Fruit fly (Drosophila melanogaster) whole organism, embryonic: ENCODE measurements around the gene Jon25Bi.

Experiments used
- CG10267 ChIP-seq: fragments of 200-800 bp; sonication (Bioruptor generic); optimal IDR thresholded peaks from 2 replicates; lab custom pipeline; 2018; ENCODE audit warnings: missing biosample characterization, mild to moderate bottlenecking, missing genetic modification characterization, moderate library complexity
- CG11696 ChIP-seq: fragments of 200-800 bp; sonication (Bioruptor generic); IDR thresholded peaks from 2 replicates; pipeline ENCODE4 v1.3.6; 2022; ENCODE audit warnings: missing biosample characterization, missing genetic modification characterization
- CG12942 ChIP-seq: fragments of 200-800 bp; sonication (Bioruptor generic); optimal IDR thresholded peaks from 3 replicates; lab custom pipeline; 2016; ENCODE audit warnings: missing biosample characterization, missing genetic modification characterization
- CG13624 ChIP-seq: fragments of 200-800 bp; sonication (Bioruptor generic); optimal IDR thresholded peaks from 2 replicates; lab custom pipeline; 2016; ENCODE audit warnings: missing biosample characterization, missing genetic modification characterization
- CG1647 ChIP-seq: fragments of 200-800 bp; sonication (Bioruptor generic); optimal IDR thresholded peaks from 3 replicates; lab custom pipeline; 2016; ENCODE audit warnings: missing biosample characterization, missing genetic modification characterization
- CG16815 ChIP-seq: fragments of 200-800 bp; sonication (Bioruptor generic); optimal IDR thresholded peaks from 3 replicates; lab custom pipeline; 2017; ENCODE audit warnings: missing biosample characterization, mild to moderate bottlenecking, missing genetic modification characterization
- CG18764 ChIP-seq: fragments of 200-800 bp; sonication (Bioruptor generic); optimal IDR thresholded peaks from 3 replicates; lab custom pipeline; 2016; ENCODE audit warnings: missing biosample characterization, missing genetic modification characterization
- CG2199 ChIP-seq: fragments of 200-800 bp; sonication (Bioruptor generic); IDR thresholded peaks from 3 replicates; pipeline ENCODE4 v1.3.6; 2022; ENCODE audit warnings: missing biosample characterization, missing genetic modification characterization
- CG30403 ChIP-seq: fragments of 200-800 bp; sonication (Bioruptor generic); optimal IDR thresholded peaks from 3 replicates; lab custom pipeline; 2016; ENCODE audit warnings: missing biosample characterization, missing genetic modification characterization
- CG31388 ChIP-seq: fragments of 200-800 bp; sonication (Bioruptor generic); optimal IDR thresholded peaks from 2 replicates; lab custom pipeline; 2016; ENCODE audit warnings: missing biosample characterization, missing genetic modification characterization
- CG32772 ChIP-seq: fragments of 200-800 bp; sonication (Bioruptor generic); IDR thresholded peaks from 2 replicates; pipeline ENCODE4 v1.3.6; 2022; ENCODE audit warnings: missing biosample characterization, missing genetic modification characterization
- CG6175 ChIP-seq: fragments of 200-800 bp; sonication (Bioruptor generic); IDR thresholded peaks from 3 replicates; pipeline ENCODE4 v1.3.6; 2022; ENCODE audit warnings: missing biosample characterization, missing genetic modification characterization
- CG6683 ChIP-seq: fragments of 200-800 bp; sonication (Bioruptor generic); optimal IDR thresholded peaks from 2 replicates; lab custom pipeline; 2017; ENCODE audit warnings: missing biosample characterization, mild to moderate bottlenecking, missing genetic modification characterization, missing genetic modification reagents
- CG9609 ChIP-seq: fragments of 200-800 bp; sonication (Bioruptor generic); optimal IDR thresholded peaks from 3 replicates; lab custom pipeline; 2016; ENCODE audit warnings: missing biosample characterization, missing genetic modification characterization
- CG9797 ChIP-seq: fragments of 200-800 bp; sonication (Bioruptor generic); optimal IDR thresholded peaks from 3 replicates; lab custom pipeline; 2018; ENCODE audit warnings: missing biosample characterization, mild to moderate bottlenecking, missing genetic modification characterization
- CoRest ChIP-seq: fragments of 200-800 bp; sonication (Bioruptor generic); optimal IDR thresholded peaks from 3 replicates; lab custom pipeline; 2018; ENCODE audit warnings: missing biosample characterization, mild to moderate bottlenecking, missing genetic modification characterization, moderate library complexity
- CrebB ChIP-seq: fragments of 200-800 bp; sonication (Bioruptor generic); optimal IDR thresholded peaks from 3 replicates; lab custom pipeline; 2018; ENCODE audit warnings: missing biosample characterization, mild to moderate bottlenecking, missing genetic modification characterization
- Doc2 ChIP-seq: fragments of 200-800 bp; sonication (Bioruptor generic); IDR thresholded peaks from 2 replicates; pipeline ENCODE4 v1.3.6; 2022; ENCODE audit warnings: missing biosample characterization, missing genetic modification characterization
- Dref ChIP-seq: fragments of 200-800 bp; sonication (Bioruptor generic); IDR thresholded peaks from 2 replicates; pipeline ENCODE4 v1.3.6; 2022; ENCODE audit warnings: missing biosample characterization, missing genetic modification characterization
- E2f1 ChIP-seq: fragments of 200-800 bp; sonication (Bioruptor generic); IDR thresholded peaks from 2 replicates; pipeline ENCODE4 v1.3.6; 2022; ENCODE audit warnings: missing biosample characterization, missing genetic modification characterization
- Meics ChIP-seq: fragments of 200-800 bp; sonication (Bioruptor generic); optimal IDR thresholded peaks from 2 replicates; lab custom pipeline; 2017; ENCODE audit warnings: missing biosample characterization, mild to moderate bottlenecking, missing genetic modification characterization
- NC2α ChIP-seq: fragments of 200-800 bp; sonication (Bioruptor generic); optimal IDR thresholded peaks from 2 replicates; lab custom pipeline; 2016; ENCODE audit warnings: missing biosample characterization, missing genetic modification characterization
- NFAT ChIP-seq: fragments of 200-800 bp; sonication (Bioruptor generic); IDR thresholded peaks from 2 replicates; pipeline ENCODE4 v1.3.6; 2022; ENCODE audit warnings: missing biosample characterization, missing genetic modification characterization
- Nf-YB ChIP-seq: fragments of 200-800 bp; sonication (Bioruptor generic); optimal IDR thresholded peaks from 3 replicates; lab custom pipeline; 2019; ENCODE audit warnings: missing biosample characterization, mild to moderate bottlenecking, missing genetic modification characterization, moderate library complexity
- NfI ChIP-seq: fragments of 200-800 bp; sonication (Bioruptor generic); optimal IDR thresholded peaks from 3 replicates; lab custom pipeline; 2018; ENCODE audit warnings: missing biosample characterization, mild to moderate bottlenecking, missing genetic modification characterization, moderate library complexity
- Ptx1 ChIP-seq: fragments of 200-800 bp; sonication (Bioruptor generic); IDR thresholded peaks from 2 replicates; pipeline ENCODE4 v1.3.6; 2022; ENCODE audit warnings: missing biosample characterization, missing genetic modification characterization
- Sox102F ChIP-seq: fragments of 200-800 bp; sonication (Bioruptor generic); optimal IDR thresholded peaks from 2 replicates; lab custom pipeline; 2018; ENCODE audit warnings: missing biosample characterization, mild to moderate bottlenecking, missing genetic modification characterization, moderate library complexity
- Spps ChIP-seq: fragments of 200-800 bp; sonication (Bioruptor generic); optimal IDR thresholded peaks from 2 replicates; lab custom pipeline; 2018; ENCODE audit warnings: missing biosample characterization, mild to moderate bottlenecking, missing genetic modification characterization
- YL-1 ChIP-seq: fragments of 200-800 bp; sonication (Bioruptor generic); optimal IDR thresholded peaks from 3 replicates; lab custom pipeline; 2017; ENCODE audit warnings: missing biosample characterization, mild to moderate bottlenecking, missing genetic modification characterization
- ara ChIP-seq: fragments of 200-800 bp; sonication (Bioruptor generic); IDR thresholded peaks from 2 replicates; pipeline ENCODE4 v1.3.6; 2022; ENCODE audit warnings: missing biosample characterization, missing genetic modification characterization
- chm ChIP-seq: fragments of 200-800 bp; sonication (Bioruptor generic); IDR thresholded peaks from 2 replicates; pipeline ENCODE4 v1.3.6; 2022; ENCODE audit warnings: missing biosample characterization, missing genetic modification characterization
- dmrt99B ChIP-seq: fragments of 200-800 bp; sonication (Bioruptor generic); optimal IDR thresholded peaks from 2 replicates; lab custom pipeline; 2018; ENCODE audit warnings: missing biosample characterization, mild to moderate bottlenecking, missing genetic modification characterization, moderate library complexity
- fd102C ChIP-seq: fragments of 200-800 bp; sonication (Bioruptor generic); optimal IDR thresholded peaks from 2 replicates; lab custom pipeline; 2018; ENCODE audit warnings: missing biosample characterization, mild to moderate bottlenecking, missing genetic modification characterization, moderate library complexity
- grn ChIP-seq: fragments of 200-800 bp; sonication (Bioruptor generic); optimal IDR thresholded peaks from 3 replicates; lab custom pipeline; 2017; ENCODE audit warnings: missing biosample characterization, missing genetic modification characterization
- ham ChIP-seq: fragments of 200-800 bp; sonication (Bioruptor generic); IDR thresholded peaks from 2 replicates; pipeline ENCODE4 v1.3.6; 2022; ENCODE audit warnings: missing biosample characterization, missing genetic modification characterization
- hb ChIP-seq: fragments of 200-800 bp; sonication (Bioruptor generic); IDR thresholded peaks from 3 replicates; pipeline ENCODE4 v1.3.6; 2022; ENCODE audit warnings: missing biosample characterization, missing genetic modification characterization; ENCODE audit not compliant: partially characterized antibody
- hbn ChIP-seq: fragments of 200-800 bp; sonication (Bioruptor generic); IDR thresholded peaks from 2 replicates; pipeline ENCODE4 v1.3.6; 2022; ENCODE audit warnings: missing biosample characterization, missing genetic modification characterization; ENCODE audit not compliant: partially characterized antibody
- lola ChIP-seq, 3 experiments: fragments of >200 bp in 2 of 3; fragments of 200-800 bp in 1 of 3; sonication (Bioruptor generic) in 1 of 3; optimal IDR thresholded peaks; 2 replicates each; lab custom pipeline; 2017 to 2019; ENCODE audit warnings: missing biosample characterization in 3 of 3, missing genetic modification characterization in 3 of 3, mild to moderate bottlenecking in 1 of 3, moderate library complexity in 1 of 3
- nerfin-1 ChIP-seq: fragments of 200-800 bp; sonication (Bioruptor generic); optimal IDR thresholded peaks from 3 replicates; lab custom pipeline; 2019; ENCODE audit warnings: missing biosample characterization, mild to moderate bottlenecking, missing genetic modification characterization, moderate library complexity
- nerfin-2 ChIP-seq: fragments of 200-800 bp; sonication (Bioruptor generic); IDR thresholded peaks from 2 replicates; pipeline ENCODE4 v1.3.6; 2022; ENCODE audit warnings: missing biosample characterization, missing genetic modification characterization; ENCODE audit not compliant: partially characterized antibody
- oc ChIP-seq: fragments of 200-800 bp; sonication (Bioruptor generic); optimal IDR thresholded peaks from 2 replicates; lab custom pipeline; 2018; ENCODE audit warnings: missing biosample characterization, mild to moderate bottlenecking, missing genetic modification characterization, moderate library complexity
- org-1 ChIP-seq: fragments of 200-800 bp; sonication (Bioruptor generic); optimal IDR thresholded peaks from 2 replicates; lab custom pipeline; 2017; ENCODE audit warnings: missing biosample characterization, missing genetic modification characterization
- rib ChIP-seq: fragments of 200-800 bp; sonication (Bioruptor generic); IDR thresholded peaks from 2 replicates; pipeline ENCODE4 v1.3.6; 2022; ENCODE audit warnings: missing biosample characterization, missing genetic modification characterization
- schlank ChIP-seq: fragments of 200-800 bp; sonication (Bioruptor generic); optimal IDR thresholded peaks from 2 replicates; lab custom pipeline; 2018; ENCODE audit warnings: missing biosample characterization, mild to moderate bottlenecking, missing genetic modification characterization
- sens ChIP-seq: fragments of 200-800 bp; sonication (Bioruptor generic); peaks from one replicate; lab custom pipeline; 2016; ENCODE audit warnings: missing biosample characterization, missing genetic modification characterization
- stc ChIP-seq: fragments of 200-800 bp; sonication (Bioruptor generic); IDR thresholded peaks from 2 replicates; pipeline ENCODE4 v1.3.6; 2022; ENCODE audit warnings: missing biosample characterization, missing genetic modification characterization
- tin ChIP-seq: fragments of 200-800 bp; sonication (Bioruptor generic); optimal IDR thresholded peaks from 3 replicates; lab custom pipeline; 2016; ENCODE audit warnings: missing biosample characterization, missing genetic modification characterization
- tx ChIP-seq: fragments of 200-800 bp; sonication (Bioruptor generic); optimal IDR thresholded peaks from 2 replicates; lab custom pipeline; 2016; ENCODE audit warnings: missing biosample characterization, missing genetic modification characterization
- usp ChIP-seq: fragments of >200 bp; optimal IDR thresholded peaks from 2 replicates; lab custom pipeline; 2017; ENCODE audit warnings: missing biosample characterization, missing genetic modification characterization

Jon25Bi gene

DNA sequence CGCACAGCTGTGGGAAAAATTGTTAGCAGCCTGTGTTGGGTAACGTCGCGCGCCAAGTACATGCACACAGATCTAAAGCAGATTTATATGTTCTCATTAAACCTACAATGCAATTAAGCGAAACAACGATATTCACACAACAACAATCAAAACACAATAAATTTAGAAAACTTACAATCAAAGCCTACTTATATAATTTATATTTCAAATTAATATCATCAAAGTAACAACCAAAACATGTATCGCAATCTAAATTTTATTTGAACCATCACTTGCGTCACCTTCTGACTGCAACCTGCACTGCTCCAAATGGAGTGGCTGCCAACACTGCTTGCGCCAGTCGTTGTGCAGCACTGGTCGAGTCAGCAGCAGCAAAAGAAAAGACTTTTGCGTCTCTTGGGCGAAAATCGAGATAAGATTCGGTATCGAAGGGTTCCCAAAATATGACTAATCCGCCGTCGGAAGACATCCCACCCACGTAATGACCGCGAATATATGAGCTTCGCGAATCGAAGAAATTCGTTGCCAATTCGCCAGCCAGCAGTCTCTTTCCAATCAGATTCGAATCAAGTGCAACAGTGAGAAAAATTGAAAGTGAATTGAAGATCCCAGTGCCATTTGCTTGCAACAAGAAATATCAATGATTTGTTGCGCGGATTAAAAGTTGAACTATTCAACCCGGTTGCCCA lies 26.5 kb upstream of the Jon25Bi start, which contains the start of the genes CG8892 and CG34126 (continued):
- TF ChIP-seq tx (GFP tag; lab: Kevin White, UChicago) (peak; percentile 97), CG9797 (peak; percentile 65), CG2199 (GFP tag; lab: Robert Waterston, UW) (peak; percentile 74; the same call in 1 of the 3 replicates), lola (GFP tag; optimal IDR thresholded peaks at IDR 0.05; lab: Kevin White, UChicago) (peak in 1 of 3 experiments; percentile 98), CG12942 (GFP tag; lab: Kevin White, UChicago) (peak; percentile 99), schlank (tag; lab: Kevin White, UChicago) (peak; percentile 81), CG6175 (GFP tag; lab: Robert Waterston, UW) (peak; percentile 92), CG31388 (GFP tag; lab: Kevin White, UChicago) (peak; percentile 97), grn (GFP tag; lab: Kevin White, UChicago) (peak; percentile 86), CG16815 (GFP tag; lab: Kevin White, UChicago) (peak; percentile 99), CG6683 (peak; percentile 93), nerfin-2 (GFP tag; lab: Robert Waterston, UW) (0 out of 2 replicates have a peak, but pooled peaks have one; percentile 25), CG18764 (GFP tag; lab: Kevin White, UChicago) (peak; percentile 97), tin (GFP tag; lab: Kevin White, UChicago) (peak; percentile 99), hbn (no peak), Meics (peak; percentile 97), Spps (tag; lab: Kevin White, UChicago) (peak; percentile 91), Ptx1 (GFP tag; lab: Robert Waterston, UW) (peak; percentile 98), Doc2 (peak; percentile 93), NC2α (GFP tag; lab: Kevin White, UChicago) (peak; percentile 80), usp (no peak), oc (tag; lab: Kevin White, UChicago) (peak; percentile 89), rib (peak; percentile 93), NFAT (GFP tag; lab: Robert Waterston, UW) (peak; percentile 98), E2f1 (GFP tag; lab: Robert Waterston, UW) (peak; percentile 94), CrebB (tag; lab: Kevin White, UChicago) (peak; percentile 92), fd102C (GFP tag; lab: Kevin White, UChicago) (peak; percentile 68), YL-1 (GFP tag; lab: Kevin White, UChicago) (peak; percentile 92), CG11696 (GFP tag; lab: Robert Waterston, UW) (peak; percentile 78), CG30403 (GFP tag; lab: Kevin White, UChicago) (peak; percentile 100), org-1 (GFP tag; lab: Kevin White, UChicago) (peak; percentile 96), CG9609 (GFP tag; lab: Kevin White, UChicago) (peak; percentile 97), ham (peak; percentile 87), sens (GFP tag; lab: Kevin White, UChicago) (peak; percentile 99), NfI (GFP tag; lab: Kevin White, UChicago) (peak; percentile 98), CoRest (tag; lab: Kevin White, UChicago) (peak; percentile 99), CG32772 (GFP tag; lab: Robert Waterston, UW) (peak; percentile 96), CG1647 (GFP tag; lab: Kevin White, UChicago) (peak; percentile 98), hb (no peak), stc (peak; percentile 88), Sox102F (GFP tag; lab: Kevin White, UChicago) (peak; percentile 94), CG10267 (peak; percentile 100), Nf-YB (GFP tag; lab: Kevin White, UChicago) (peak; percentile 81), Dref (GFP tag; lab: Robert Waterston, UW) (peak; percentile 51), nerfin-1 (tag; lab: Kevin White, UChicago) (peak; percentile 97), ara (GFP tag; lab: Robert Waterston, UW) (peak; percentile 94), CG13624 (GFP tag; lab: Kevin White, UChicago) (peak; percentile 96), chm (peak; percentile 92), dmrt99B (tag; lab: Kevin White, UChicago) (peak; percentile 95)
